Worm (Caenorhabditis elegans): Measurements from ENCODE around the gene F40G12.7.

The F40G12.7 gene

DNA sequence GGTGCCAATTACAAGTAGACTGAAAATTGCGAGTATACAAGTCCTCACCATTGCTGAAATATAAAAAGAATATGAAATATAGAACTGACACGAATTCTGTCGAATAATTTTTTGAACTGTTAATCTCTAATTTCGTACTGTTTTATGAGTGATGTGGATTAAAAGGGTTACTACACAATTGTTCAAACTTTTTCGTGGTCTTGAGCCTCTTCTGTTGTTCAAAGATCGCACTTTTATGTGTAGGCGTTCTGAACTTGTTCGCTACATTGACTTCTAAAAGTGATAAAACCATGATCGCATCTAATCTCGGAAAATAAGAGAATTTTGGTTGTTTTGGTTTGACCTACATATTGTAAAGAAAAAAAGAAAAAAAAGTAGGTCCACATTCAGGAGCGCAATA is 26.3 kb upstream of the F40G12.7 start, which contains the start of gene K02E11.4:
Gene K02E11.4 (minus strand): TSS at position 101 of the 400 bp plus-strand sequence.
- TF ChIP-seq zfh-2 (GFP tag; conservative IDR thresholded peaks at IDR 0.05), result no peak
- TF ChIP-seq F57C9.4 (tag; optimal IDR thresholded peaks at IDR 0.05), result no peak
- no peak for TF ChIP-seq B0019.2 (GFP tag; conservative IDR thresholded peaks at IDR 0.05)
- no peak for TF ChIP-seq nhr-27 (tag; optimal IDR thresholded peaks at IDR 0.05)
- TF ChIP-seq ztf-22 (GFP tag; optimal IDR thresholded peaks at IDR 0.05), result no peak
- TF ChIP-seq tbp1 (GFP tag; optimal IDR thresholded peaks at IDR 0.05), result no peak
- TF ChIP-seq sdz-38 (tag; optimal IDR thresholded peaks at IDR 0.05), result no peak
- no peak for TF ChIP-seq lin-26 (GFP tag; IDR thresholded peaks at IDR 0.05)
- TF ChIP-seq rcor-1 (GFP tag; IDR thresholded peaks at IDR 0.05), result no peak
- no peak for TF ChIP-seq unc-62 (GFP tag; optimal IDR thresholded peaks at IDR 0.05)
- no peak for TF ChIP-seq lsl-1 (GFP tag; optimal IDR thresholded peaks at IDR 0.05)
- TF ChIP-seq ZK185.1 (tag; optimal IDR thresholded peaks at IDR 0.05; ENCODE audit: poor library complexity, severe bottlenecking), result no peak
- no peak for TF ChIP-seq egl-44 (GFP tag; IDR thresholded peaks at IDR 0.05)
- no peak for TF ChIP-seq ztf-3 (GFP tag; optimal IDR thresholded peaks at IDR 0.05)

DNA sequence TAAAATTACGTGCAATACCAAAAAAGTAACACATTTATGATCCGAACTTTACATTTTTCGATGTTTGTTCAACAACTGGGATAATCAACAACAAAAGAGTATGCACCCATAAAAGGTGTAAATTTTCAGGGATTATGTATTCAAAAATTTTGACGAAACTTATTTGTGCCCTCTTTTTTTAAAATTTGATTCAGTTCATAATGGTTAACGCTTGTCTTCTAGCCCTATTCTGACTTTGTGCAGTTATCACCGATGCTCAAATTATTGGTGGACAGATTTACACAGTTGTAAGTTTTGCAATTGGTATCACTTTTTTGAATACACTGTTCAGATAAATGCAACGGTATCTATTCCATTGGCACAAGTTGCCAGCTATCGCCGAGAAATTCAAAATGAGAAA is 25.7 kb upstream of the F40G12.7 start, which contains the start of gene K02E11.6:
Gene K02E11.6 (plus strand): TSS at position 149 of the 400 bp plus-strand sequence.
- TF ChIP-seq lin-54 (GFP tag; optimal IDR thresholded peaks at IDR 0.05) (no peak), F57A8.1 (GFP tag; optimal IDR thresholded peaks at IDR 0.05) (no peak), madf-8 (GFP tag; conservative IDR thresholded peaks at IDR 0.05) (no peak), Y53F4B.3 (GFP tag; IDR thresholded peaks at IDR 0.05) (no peak), tbp1 (GFP tag; optimal IDR thresholded peaks at IDR 0.05) (no peak), lir-1 (GFP tag; conservative IDR thresholded peaks at IDR 0.05) (no peak), lag-1 (GFP tag; IDR thresholded peaks at IDR 0.05) (no peak), cebp-1 (GFP tag; IDR thresholded peaks at IDR 0.05) (no peak), cebp-1 (tag; optimal IDR thresholded peaks at IDR 0.05) (no peak), sptf-2 (GFP tag; optimal IDR thresholded peaks at IDR 0.05) (no peak), tbx-9 (tag; optimal IDR thresholded peaks at IDR 0.05; ENCODE audit: borderline replicate concordance) (no peak), hrde-1 (tag; optimal IDR thresholded peaks at IDR 0.05; ENCODE audit: borderline replicate concordance) (no peak), bed-1 (GFP tag; IDR thresholded peaks at IDR 0.05) (no peak), attf-5 (GFP tag; optimal IDR thresholded peaks at IDR 0.05) (no peak), cebp-2 (GFP tag; IDR thresholded peaks at IDR 0.05) (no peak), pha-4 (tag; optimal IDR thresholded peaks at IDR 0.05) (no peak), ama-1 (optimal IDR thresholded peaks at IDR 0.05) (no peak), ama-1 (GFP tag; optimal IDR thresholded peaks at IDR 0.05) (no peak), C17E4.6 (GFP tag; IDR thresholded peaks at IDR 0.05) (no peak), snpc-4 (GFP tag; optimal IDR thresholded peaks at IDR 0.05) (no peak), snpc-4 (tag; optimal IDR thresholded peaks at IDR 0.05) (no peak), rcor-1 (GFP tag; IDR thresholded peaks at IDR 0.05) (no peak), F37B4.10 (GFP tag; IDR thresholded peaks at IDR 0.05) (no peak)

DNA sequence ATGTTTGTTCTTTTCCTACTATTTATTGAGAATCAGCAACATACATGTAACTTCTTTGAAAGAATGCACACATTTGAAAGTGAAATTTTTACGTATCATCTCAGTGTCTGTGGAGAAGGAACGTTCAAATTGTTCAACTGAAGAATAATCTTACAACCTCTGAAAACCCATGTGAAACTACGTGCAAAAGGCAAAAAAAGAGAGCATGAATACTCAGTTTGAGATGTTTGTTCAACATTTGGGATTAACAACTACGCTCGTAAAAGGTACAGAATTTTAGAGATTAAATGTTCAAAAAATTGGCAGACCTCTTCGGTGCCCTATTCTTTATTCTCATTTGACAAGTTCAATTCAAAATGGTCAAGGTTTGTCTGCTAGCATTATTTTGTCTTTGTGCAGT is 22.3 kb upstream of the F40G12.7 start, which contains the start of gene K02E11.5:
Gene K02E11.5 (plus strand): TSS at position 301 of the 400 bp plus-strand sequence.
- no peak for TF ChIP-seq lsy-27 (tag; optimal IDR thresholded peaks at IDR 0.05; ENCODE audit: borderline replicate concordance, insufficient read depth)
- no peak for TF ChIP-seq rcor-1 (GFP tag; IDR thresholded peaks at IDR 0.05)
- TF ChIP-seq Y79H2A.3 (GFP tag; conservative IDR thresholded peaks at IDR 0.05), result no peak
- TF ChIP-seq pha-4 (tag; optimal IDR thresholded peaks at IDR 0.05), result no peak
- no peak for TF ChIP-seq nfya-1 (tag; optimal IDR thresholded peaks at IDR 0.05; ENCODE audit: borderline replicate concordance, insufficient read depth)
- TF ChIP-seq T26A5.8 (tag; optimal IDR thresholded peaks at IDR 0.05), result no peak
- TF ChIP-seq D2030.7 (GFP tag; IDR thresholded peaks at IDR 0.05), result no peak
- no peak for TF ChIP-seq madf-6 (GFP tag; IDR thresholded peaks at IDR 0.05)
- no peak for TF ChIP-seq nhr-27 (tag; optimal IDR thresholded peaks at IDR 0.05)
- no peak for TF ChIP-seq ets-4 (GFP tag; optimal IDR thresholded peaks at IDR 0.05)
- TF ChIP-seq K11D2.4 (GFP tag; IDR thresholded peaks at IDR 0.05), result no peak
- no peak for TF ChIP-seq aptf-2 (GFP tag; conservative IDR thresholded peaks at IDR 0.05)
- TF ChIP-seq ceh-100 (GFP tag; IDR thresholded peaks at IDR 0.05), result no peak
- no peak for TF ChIP-seq B0035.1 (tag; optimal IDR thresholded peaks at IDR 0.05)
- TF ChIP-seq egl-44 (GFP tag; IDR thresholded peaks at IDR 0.05), result no peak
